Worm (Caenorhabditis elegans) whole organism, early embryonic: Measurements from ENCODE around the gene ncl-1.
"Not testable (repeated sequence)": the region's sequence is repeated elsewhere in the genome, so short reads cannot be mapped to it uniquely, and the experiment has no call there.

Experiments
- B0310.2 ChIP-seq: sonication (generic microtip); optimal IDR thresholded peaks from 2 replicates; lab custom pipeline; 2016; ENCODE audit warnings: mild to moderate bottlenecking, missing genetic modification characterization, missing compliant biosample characterization
- F13C5.2 ChIP-seq: sonication (generic microtip); optimal IDR thresholded peaks from 2 replicates; lab custom pipeline; 2017; ENCODE audit warnings: mild to moderate bottlenecking, missing genetic modification characterization, inconsistent platforms, missing compliant biosample characterization
- ama-1 ChIP-seq: fragments of 150-350 bp; optimal IDR thresholded peaks from 2 replicates; lab custom pipeline; 2014
- scrt-1 ChIP-seq: fragments of 200-800 bp; sonication (Bioruptor generic); IDR thresholded peaks from 2 replicates; pipeline ENCODE4 v1.3.6; 2022; ENCODE audit warnings: missing genetic modification characterization, missing compliant biosample characterization
- tbx-37 ChIP-seq: fragments of 200-800 bp; sonication (Bioruptor generic); conservative IDR thresholded peaks from 2 replicates; pipeline ENCODE4 v1.3.6; 2022; ENCODE audit warnings: missing genetic modification reagents, missing genetic modification characterization, missing compliant biosample characterization

DNA sequence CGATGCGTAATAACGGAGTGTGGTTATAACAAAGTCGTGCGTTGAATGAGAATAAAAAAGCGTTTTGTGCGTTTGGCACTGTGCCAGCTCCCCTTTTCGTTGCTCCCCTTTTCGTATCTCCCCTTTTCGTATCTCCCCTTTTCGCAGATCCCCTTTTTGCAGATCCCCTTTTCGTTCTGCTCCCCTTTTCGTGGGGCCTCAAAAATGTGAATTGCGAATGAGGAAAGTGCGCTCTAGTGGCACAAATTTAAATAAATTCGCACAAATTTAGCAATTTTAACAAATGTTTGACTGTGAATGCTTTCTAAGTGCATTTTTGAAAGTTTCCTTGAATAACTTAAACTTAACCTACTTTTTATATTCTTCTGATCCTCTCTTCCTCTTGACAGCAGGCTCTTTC, 10.7 kb upstream of the ncl-1 start:
- TF ChIP-seq scrt-1; ama-1; tbx-37 (GFP tag; lab: Robert Waterston, UW); F13C5.2 (tag; lab: Kevin White, UChicago); B0310.2 (tag; lab: Kevin White, UChicago): not testable (repeated sequence)
